Fruit fly (Drosophila melanogaster) whole organism: ENCODE results near the gene Ir68a.

Source experiments
- Dll ChIP-seq: fragments of >200 bp; optimal IDR thresholded peaks from 2 replicates; lab custom pipeline; 2017
- psq ChIP-seq: fragments of >200 bp; optimal IDR thresholded peaks from 2 replicates; lab custom pipeline; 2017

DNA sequence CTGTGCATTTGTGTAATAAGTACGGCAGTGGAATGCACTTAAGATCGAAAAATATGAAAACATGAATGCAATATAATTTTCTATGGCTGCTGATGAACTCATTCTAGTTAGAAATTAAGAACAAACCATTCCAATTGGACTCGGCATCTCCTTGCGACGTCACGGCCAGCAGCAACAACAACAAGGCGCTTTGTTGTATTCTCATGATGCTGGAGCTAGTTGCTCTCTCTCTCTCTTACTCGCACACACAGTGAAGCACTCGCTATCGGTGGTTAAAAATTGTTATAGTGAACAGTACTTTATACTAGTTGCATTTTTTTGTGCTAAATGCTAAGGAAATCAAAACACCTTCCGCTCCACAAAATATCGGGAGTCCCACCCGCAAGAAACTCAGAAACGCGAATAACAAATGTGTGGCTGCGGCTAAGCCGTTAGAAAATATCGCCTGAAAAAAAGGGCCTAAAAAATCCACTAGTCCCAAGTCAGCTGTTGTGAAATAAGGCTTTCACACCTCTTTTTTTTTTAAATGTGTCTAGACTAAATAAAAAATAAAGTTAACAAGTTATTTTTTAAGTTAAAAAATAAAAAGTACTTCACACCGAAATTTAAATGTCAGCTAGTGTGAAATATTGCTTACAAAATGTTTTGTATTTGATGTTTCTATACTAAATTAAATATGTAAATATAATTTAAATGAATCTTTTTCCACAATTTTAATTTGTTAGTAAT, 30.2 kb downstream of the Ir68a start, which contains the start of gene Plod:
- TF ChIP-seq Dll (lab: Kevin White, UChicago) (no peak), psq (lab: Kevin White, UChicago) (no peak)
